Worm (Caenorhabditis elegans) whole organism, L1 larva: Measurements from ENCODE around the gene tag-51.

Experiments used
- C34B4.2 ChIP-seq: sonication (generic microtip); optimal IDR thresholded peaks from 2 replicates; lab custom pipeline; 2017; ENCODE audit warnings: mild to moderate bottlenecking, missing genetic modification characterization, missing compliant biosample characterization
- aha-1 ChIP-seq: fragments of 150-350 bp; optimal IDR thresholded peaks from 2 replicates; lab custom pipeline; 2014; ENCODE audit warnings: missing biosample characterization, missing genetic modification characterization
- ces-1 ChIP-seq: fragments of 150-350 bp; optimal IDR thresholded peaks from 2 replicates; lab custom pipeline; 2014; ENCODE audit warnings: missing biosample characterization, missing genetic modification reagents, missing genetic modification characterization
- ets-5 ChIP-seq: fragments of 200-800 bp; sonication (Bioruptor generic); IDR thresholded peaks from 2 replicates; pipeline ENCODE4 v1.3.6; 2022; ENCODE audit warnings: missing genetic modification characterization, missing compliant biosample characterization
- grh-1 ChIP-seq: fragments of 200-800 bp; sonication (Bioruptor generic); IDR thresholded peaks from 2 replicates; pipeline ENCODE4 v1.3.6; 2022; ENCODE audit warnings: missing genetic modification reagents, missing genetic modification characterization, missing compliant biosample characterization
- lin-13 ChIP-seq: fragments of 150-350 bp; optimal IDR thresholded peaks from 2 replicates; lab custom pipeline; 2014; ENCODE audit warnings: missing biosample characterization, missing genetic modification reagents, missing genetic modification characterization
- lin-14 ChIP-seq: fragments of 200-800 bp; sonication (Bioruptor generic); optimal IDR thresholded peaks from 2 replicates; lab custom pipeline; 2018; ENCODE audit warnings: mild to moderate bottlenecking, missing genetic modification characterization, moderate library complexity, missing compliant biosample characterization
- lir-3 ChIP-seq: sonication (generic microtip); optimal IDR thresholded peaks from 2 replicates; lab custom pipeline; 2016; ENCODE audit warnings: mild to moderate bottlenecking, missing genetic modification characterization, moderate library complexity, missing compliant biosample characterization; ENCODE audit not compliant: poor library complexity
- snpc-4 ChIP-seq: fragments of 150-350 bp; optimal IDR thresholded peaks from 2 replicates; lab custom pipeline; 2014; ENCODE audit warnings: missing biosample characterization, missing genetic modification characterization
- ztf-4 ChIP-seq: fragments of 150-350 bp; optimal IDR thresholded peaks from 2 replicates; lab custom pipeline; 2014; ENCODE audit warnings: missing biosample characterization, missing genetic modification characterization

DNA sequence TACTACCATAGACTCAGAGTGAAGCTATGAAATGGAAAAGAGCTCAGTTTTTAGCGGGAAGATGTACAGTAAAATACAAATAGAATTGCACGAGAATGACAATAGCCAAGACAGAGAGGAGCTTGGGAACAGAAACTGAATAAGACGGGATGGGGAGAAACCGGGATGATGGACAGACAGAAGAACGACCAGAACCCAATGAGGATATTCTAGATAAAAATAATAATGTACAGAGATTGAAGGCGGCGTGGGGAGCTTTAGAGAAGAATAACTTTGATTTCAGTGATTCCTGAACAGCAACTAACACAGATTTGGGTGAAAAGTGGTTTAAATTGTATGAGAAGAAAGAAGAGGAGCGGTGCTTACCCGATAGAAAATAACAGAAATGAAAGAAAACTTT is 27.4 kb downstream of the tag-51 start:
- TF ChIP-seq grh-1 (GFP tag; lab: Robert Waterston, UW) (no peak), lir-3 (tag; lab: Kevin White, UChicago) (no peak), C34B4.2 (tag; lab: Kevin White, UChicago) (no peak), ztf-4 (tag; lab: Kevin White, UChicago) (no peak), aha-1 (tag; lab: Kevin White, UChicago) (no peak), lin-13 (no peak), ces-1 (GFP tag; lab: Kevin White, UChicago) (no peak), snpc-4 (tag; lab: Kevin White, UChicago) (no peak), ets-5 (no peak), lin-14 (GFP tag; lab: Kevin White, UChicago) (no peak)
